Fruit fly (Drosophila melanogaster) whole organism, embryonic: Measurements from ENCODE around the gene Hip14.

Experiments used
- Aef1 ChIP-seq: fragments of 200-800 bp; sonication (Bioruptor generic); IDR thresholded peaks from 3 replicates; pipeline ENCODE4 v1.3.6; 2022; ENCODE audit warnings: missing biosample characterization, missing genetic modification characterization
- B-H1 ChIP-seq: fragments of 200-800 bp; sonication (Bioruptor generic); IDR thresholded peaks from 3 replicates; pipeline ENCODE4 v1.3.6; 2022; ENCODE audit warnings: missing biosample characterization, missing genetic modification characterization
- Bteb2 ChIP-seq: fragments of 200-800 bp; sonication (Bioruptor generic); optimal IDR thresholded peaks from 2 replicates; lab custom pipeline; 2016; ENCODE audit warnings: missing biosample characterization, missing genetic modification characterization
- CG10274 ChIP-seq: fragments of 200-800 bp; sonication (Bioruptor generic); optimal IDR thresholded peaks from 3 replicates; lab custom pipeline; 2017; ENCODE audit warnings: missing biosample characterization, mild to moderate bottlenecking, missing genetic modification characterization
- CG12236 ChIP-seq: fragments of 200-800 bp; sonication (Bioruptor generic); optimal IDR thresholded peaks from 2 replicates; lab custom pipeline; 2016; ENCODE audit warnings: missing biosample characterization, missing genetic modification characterization
- CG13775 ChIP-seq: fragments of 200-800 bp; sonication (Bioruptor generic); optimal IDR thresholded peaks from 3 replicates; lab custom pipeline; 2017; ENCODE audit warnings: missing biosample characterization, mild to moderate bottlenecking, missing genetic modification characterization
- CG1603 ChIP-seq: fragments of 200-800 bp; sonication (Bioruptor generic); optimal IDR thresholded peaks from 2 replicates; lab custom pipeline; 2019; ENCODE audit warnings: missing biosample characterization, mild to moderate bottlenecking, missing genetic modification characterization, moderate library complexity
- CG18011 ChIP-seq: fragments of 200-800 bp; sonication (Bioruptor generic); optimal IDR thresholded peaks from 2 replicates; lab custom pipeline; 2017; ENCODE audit warnings: missing biosample characterization, missing genetic modification characterization, mild to moderate bottlenecking, moderate library complexity, missing genotype
- CG30431 ChIP-seq: fragments of 200-800 bp; sonication (Bioruptor generic); optimal IDR thresholded peaks from 2 replicates; lab custom pipeline; 2017; ENCODE audit warnings: missing biosample characterization, missing genetic modification characterization
- CG3163 ChIP-seq: fragments of 200-800 bp; sonication (Bioruptor generic); optimal IDR thresholded peaks from 3 replicates; lab custom pipeline; 2016; ENCODE audit warnings: missing biosample characterization, missing genetic modification characterization
- CG33213 ChIP-seq: fragments of 200-800 bp; sonication (Bioruptor generic); optimal IDR thresholded peaks from 3 replicates; lab custom pipeline; 2016; ENCODE audit warnings: missing biosample characterization, missing genetic modification characterization
- CG34224 ChIP-seq: fragments of 200-800 bp; sonication (Bioruptor generic); IDR thresholded peaks from 3 replicates; pipeline ENCODE4 v1.3.6; 2022; ENCODE audit warnings: missing biosample characterization, missing genetic modification characterization; ENCODE audit not compliant: partially characterized antibody
- CG4328 ChIP-seq: fragments of 200-800 bp; sonication (Bioruptor generic); optimal IDR thresholded peaks from 3 replicates; lab custom pipeline; 2017; ENCODE audit warnings: missing biosample characterization, missing genetic modification reagents, missing genetic modification characterization
- CG4360 ChIP-seq: fragments of 200-800 bp; sonication (Bioruptor generic); IDR thresholded peaks from 2 replicates; pipeline ENCODE4 v1.3.6; 2022; ENCODE audit warnings: missing biosample characterization, missing genetic modification characterization
- CG4404 ChIP-seq: fragments of 200-800 bp; sonication (Bioruptor generic); IDR thresholded peaks from 2 replicates; pipeline ENCODE4 v1.3.6; 2022; ENCODE audit warnings: missing biosample characterization, missing genetic modification characterization
- CG6689 ChIP-seq: fragments of 200-800 bp; sonication (Bioruptor generic); IDR thresholded peaks from 2 replicates; pipeline ENCODE4 v1.3.6; 2022; ENCODE audit warnings: missing biosample characterization, missing genetic modification characterization
- CG7372 ChIP-seq: fragments of 200-800 bp; sonication (Bioruptor generic); IDR thresholded peaks from 2 replicates; pipeline ENCODE4 v1.3.6; 2022; ENCODE audit warnings: missing biosample characterization, missing genetic modification characterization
- CG8281 ChIP-seq: fragments of 200-800 bp; sonication (Bioruptor generic); optimal IDR thresholded peaks from 2 replicates; lab custom pipeline; 2018; ENCODE audit warnings: missing biosample characterization, mild to moderate bottlenecking, missing genetic modification characterization, moderate library complexity
- CG8478 ChIP-seq: fragments of >200 bp; optimal IDR thresholded peaks from 2 replicates; lab custom pipeline; 2018
- CG9437 ChIP-seq: fragments of 200-800 bp; sonication (Bioruptor generic); optimal IDR thresholded peaks from 2 replicates; lab custom pipeline; 2018; ENCODE audit warnings: missing biosample characterization, mild to moderate bottlenecking, missing genetic modification characterization
- CG9609 ChIP-seq: fragments of 200-800 bp; sonication (Bioruptor generic); optimal IDR thresholded peaks from 3 replicates; lab custom pipeline; 2016; ENCODE audit warnings: missing biosample characterization, missing genetic modification characterization
- CG9876 ChIP-seq: fragments of 200-800 bp; sonication (Bioruptor generic); optimal IDR thresholded peaks from 2 replicates; lab custom pipeline; 2016; ENCODE audit warnings: missing biosample characterization, missing genetic modification characterization
- Camta ChIP-seq: fragments of 200-800 bp; sonication (Bioruptor generic); optimal IDR thresholded peaks from 2 replicates; lab custom pipeline; 2016; ENCODE audit warnings: missing biosample characterization, missing genetic modification characterization
- CkIIα-i1 ChIP-seq: fragments of 200-800 bp; sonication (Bioruptor generic); IDR thresholded peaks from 2 replicates; pipeline ENCODE4 v1.3.6; 2022; ENCODE audit warnings: missing biosample characterization, missing genetic modification characterization
- HLH3B ChIP-seq: fragments of 200-800 bp; sonication (Bioruptor generic); IDR thresholded peaks from 2 replicates; pipeline ENCODE4 v1.3.6; 2022; ENCODE audit warnings: missing biosample characterization, missing genetic modification characterization
- Hr3 ChIP-seq: fragments of 200-800 bp; sonication (Bioruptor generic); optimal IDR thresholded peaks from 3 replicates; lab custom pipeline; 2016; ENCODE audit warnings: missing biosample characterization, missing genetic modification characterization
- Hsf ChIP-seq: fragments of 200-800 bp; sonication (Bioruptor generic); optimal IDR thresholded peaks from 3 replicates; lab custom pipeline; 2016; ENCODE audit warnings: missing biosample characterization, missing genetic modification characterization
- Opbp ChIP-seq: fragments of 200-800 bp; sonication (Bioruptor generic); IDR thresholded peaks from 3 replicates; pipeline ENCODE4 v1.3.6; 2022; ENCODE audit warnings: missing biosample characterization, missing genetic modification characterization; ENCODE audit not compliant: partially characterized antibody
- Spps ChIP-seq: fragments of 200-800 bp; sonication (Bioruptor generic); optimal IDR thresholded peaks from 2 replicates; lab custom pipeline; 2018; ENCODE audit warnings: missing biosample characterization, mild to moderate bottlenecking, missing genetic modification characterization
- Xrp1 ChIP-seq: fragments of 200-800 bp; sonication (Bioruptor generic); IDR thresholded peaks from 2 replicates; pipeline ENCODE4 v1.3.6; 2022; ENCODE audit warnings: missing biosample characterization, missing genetic modification characterization
- az2 ChIP-seq: fragments of 200-800 bp; sonication (Bioruptor generic); optimal IDR thresholded peaks from 3 replicates; lab custom pipeline; 2016; ENCODE audit warnings: missing biosample characterization, missing genetic modification characterization
- cad ChIP-seq: fragments of >200 bp; optimal IDR thresholded peaks from 2 replicates; lab custom pipeline; 2017; ENCODE audit warnings: missing biosample characterization, missing genetic modification characterization
- caup ChIP-seq: fragments of 200-800 bp; sonication (Bioruptor generic); optimal IDR thresholded peaks from 3 replicates; lab custom pipeline; 2017; ENCODE audit warnings: missing biosample characterization, mild to moderate bottlenecking, missing genetic modification characterization, moderate library complexity; ENCODE audit not compliant: severe bottlenecking
- chn ChIP-seq: fragments of 200-800 bp; sonication (Bioruptor generic); optimal IDR thresholded peaks from 2 replicates; lab custom pipeline; 2016; ENCODE audit warnings: missing biosample characterization, missing genetic modification characterization
- ci ChIP-seq: fragments of 200-800 bp; sonication (Bioruptor generic); IDR thresholded peaks from 3 replicates; pipeline ENCODE4 v1.3.6; 2022; ENCODE audit warnings: missing biosample characterization, missing genetic modification characterization
- croc ChIP-seq: fragments of 200-800 bp; sonication (Bioruptor generic); conservative IDR thresholded peaks from 3 replicates; pipeline ENCODE4 v1.3.6; 2022; ENCODE audit warnings: missing biosample characterization, missing genetic modification characterization
- cwo ChIP-seq: fragments of 200-800 bp; sonication (Bioruptor generic); optimal IDR thresholded peaks from 3 replicates; lab custom pipeline; 2017; ENCODE audit warnings: missing biosample characterization, missing genetic modification characterization, mild to moderate bottlenecking, moderate library complexity, missing genetic modification reagents
- exex ChIP-seq: fragments of 200-800 bp; sonication (Bioruptor generic); optimal IDR thresholded peaks from 4 replicates; lab custom pipeline; 2018; ENCODE audit warnings: missing biosample characterization, mild to moderate bottlenecking, missing genetic modification characterization, moderate library complexity
- gce ChIP-seq: fragments of 200-800 bp; sonication (Bioruptor generic); IDR thresholded peaks from 3 replicates; pipeline ENCODE4 v1.3.6; 2022; ENCODE audit warnings: missing biosample characterization, missing genetic modification characterization
- gcm ChIP-seq: fragments of 200-800 bp; sonication (Bioruptor generic); optimal IDR thresholded peaks from 2 replicates; lab custom pipeline; 2019; ENCODE audit warnings: missing biosample characterization, mild to moderate bottlenecking, missing genetic modification characterization, moderate library complexity
- nau ChIP-seq: fragments of 200-800 bp; sonication (Bioruptor generic); optimal IDR thresholded peaks from 3 replicates; lab custom pipeline; 2017; ENCODE audit warnings: missing biosample characterization, mild to moderate bottlenecking, missing genetic modification characterization, missing genetic modification reagents
- odd ChIP-seq: fragments of 200-800 bp; sonication (Bioruptor generic); optimal IDR thresholded peaks from 2 replicates; lab custom pipeline; 2017; ENCODE audit warnings: missing biosample characterization, mild to moderate bottlenecking, missing genetic modification characterization
- onecut ChIP-seq: fragments of 200-800 bp; sonication (Bioruptor generic); IDR thresholded peaks from 2 replicates; pipeline ENCODE4 v1.3.6; 2022; ENCODE audit warnings: missing biosample characterization, missing genetic modification characterization
- otp ChIP-seq: fragments of 200-800 bp; sonication (Bioruptor generic); IDR thresholded peaks from 3 replicates; pipeline ENCODE4, ENCODE4 v1.3.6; 2022; ENCODE audit warnings: missing biosample characterization, missing genetic modification characterization
- pb ChIP-seq: fragments of 200-800 bp; sonication (Bioruptor generic); optimal IDR thresholded peaks from 3 replicates; lab custom pipeline; 2016; ENCODE audit warnings: missing biosample characterization, missing genetic modification characterization
- peb ChIP-seq: fragments of 200-800 bp; sonication (Bioruptor generic); IDR thresholded peaks from 2 replicates; pipeline ENCODE4 v1.3.6; 2022; ENCODE audit warnings: missing biosample characterization, missing genetic modification characterization
- salm ChIP-seq: fragments of 200-800 bp; sonication (Bioruptor generic); optimal IDR thresholded peaks from 2 replicates; lab custom pipeline; 2018; ENCODE audit warnings: missing biosample characterization, mild to moderate bottlenecking, missing genetic modification characterization
- so ChIP-seq: fragments of 200-800 bp; sonication (Bioruptor generic); IDR thresholded peaks from 3 replicates; pipeline ENCODE4 v1.3.6; 2022; ENCODE audit warnings: missing biosample characterization, missing genetic modification characterization
- tll ChIP-seq, 2 experiments: fragments of 200-800 bp in 1 of 2; fragments of >200 bp in 1 of 2; sonication (Bioruptor generic) in 1 of 2; optimal IDR thresholded peaks; 2 replicates each; lab custom pipeline; 2017 to 2019; ENCODE audit warnings: missing biosample characterization in 2 of 2, missing genetic modification characterization in 2 of 2, mild to moderate bottlenecking in 1 of 2, moderate library complexity in 1 of 2
- tna ChIP-seq: fragments of 200-800 bp; sonication (Bioruptor generic); IDR thresholded peaks from 2 replicates; pipeline ENCODE4 v1.3.6; 2022; ENCODE audit warnings: missing biosample characterization, missing genetic modification characterization; ENCODE audit not compliant: partially characterized antibody
- wdn ChIP-seq: fragments of 200-800 bp; sonication (Bioruptor generic); IDR thresholded peaks from 2 replicates; pipeline ENCODE4 v1.3.6; 2022; ENCODE audit warnings: missing biosample characterization, missing genetic modification characterization

Gene Hip14

DNA sequence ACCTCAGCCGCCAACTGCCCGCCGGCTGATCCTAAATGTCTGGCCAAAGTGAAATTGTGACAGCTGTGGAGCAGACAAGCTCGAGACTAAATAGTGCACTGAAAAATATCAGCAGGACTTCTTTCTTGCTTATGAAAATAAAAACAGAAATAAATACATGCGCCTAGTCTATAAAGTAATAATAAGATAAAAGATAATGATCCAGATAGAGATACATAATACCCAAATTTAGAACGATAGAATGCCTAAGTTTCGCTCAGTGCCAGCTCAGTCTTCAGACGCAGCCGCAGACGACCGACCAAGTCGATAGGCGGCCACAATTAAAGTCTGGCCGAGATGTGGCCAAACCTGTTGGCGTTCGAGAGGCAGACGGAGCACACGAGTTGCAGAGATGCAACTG lies 47.2 kb upstream of the Hip14 start (continued):
- TF ChIP-seq caup (peak; percentile 6), ci (GFP tag; lab: Robert Waterston, UW) (peak; percentile 93), cwo (GFP tag; lab: Kevin White, UChicago) (peak; percentile 6), cad (no peak), croc (peak; percentile 67; the same call in 2 of the 3 replicates), CG9876 (GFP tag; lab: Kevin White, UChicago) (no peak), odd (GFP tag; lab: Kevin White, UChicago) (peak; percentile 25), CG10274 (GFP tag; lab: Kevin White, UChicago) (no peak), CG33213 (GFP tag; lab: Kevin White, UChicago) (peak; percentile 17), CG9609 (GFP tag; lab: Kevin White, UChicago) (peak; percentile 25), CG4328 (GFP tag; lab: Kevin White, UChicago) (peak; percentile 25), Aef1 (no peak), gcm (GFP tag; lab: Kevin White, UChicago) (peak; percentile 49), CG34224 (GFP tag; lab: Robert Waterston, UW) (no peak), peb (peak; percentile 39; the same call in 1 of the 2 replicates), exex (no peak), Camta (peak; percentile 54), CG6689 (GFP tag; lab: Robert Waterston, UW) (peak; percentile 67), pb (no peak), CG4360 (GFP tag; lab: Robert Waterston, UW) (no peak), so (GFP tag; lab: Robert Waterston, UW) (peak; percentile 50; the same call in 1 of the 3 replicates), chn (GFP tag; lab: Kevin White, UChicago) (peak; percentile 38), Hsf (peak; percentile 56), CG13775 (no peak), Xrp1 (peak; percentile 74), Hr3 (peak; percentile 63), Opbp (GFP tag; lab: Robert Waterston, UW) (no peak), az2 (GFP tag; lab: Kevin White, UChicago) (peak; percentile 69), CkIIα-i1 (GFP tag; lab: Robert Waterston, UW) (peak; percentile 47; the same call in 1 of the 2 replicates), HLH3B (GFP tag; lab: Robert Waterston, UW) (peak; percentile 78), onecut (GFP tag; lab: Robert Waterston, UW) (peak; percentile 36; the same call in 1 of the 2 replicates), CG12236 (GFP tag; lab: Kevin White, UChicago) (peak; percentile 11), tna (no peak), otp (GFP tag; lab: Robert Waterston, UW) (peak; percentile 69; the same call in 1 of the 3 replicates), salm (peak; percentile 0), gce (peak; percentile 55; the same call in 1 of the 3 replicates), CG8281 (tag; lab: Kevin White, UChicago) (no peak), B-H1 (GFP tag; lab: Robert Waterston, UW) (peak; percentile 35; the same call in 2 of the 3 replicates), CG7372 (GFP tag; lab: Robert Waterston, UW) (0 out of 2 replicates have a peak, but pooled peaks have one; percentile 37), tll (GFP tag; optimal IDR thresholded peaks at IDR 0.05; lab: Kevin White, UChicago) (no peak), wdn (GFP tag; lab: Robert Waterston, UW) (no peak), CG8478 (lab: Kevin White, UChicago) (no peak), CG18011 (GFP tag; lab: Kevin White, UChicago) (no peak), nau (peak; percentile 53), CG30431 (GFP tag; lab: Kevin White, UChicago) (peak; percentile 30), CG9437 (GFP tag; lab: Kevin White, UChicago) (peak; percentile 41), CG1603 (tag; lab: Kevin White, UChicago) (peak; percentile 30), CG4404 (GFP tag; lab: Robert Waterston, UW) (no peak), Spps (no peak), CG3163 (GFP tag; lab: Kevin White, UChicago) (no peak), Bteb2 (no peak)
